Worm (Caenorhabditis elegans) whole organism, young adult: ENCODE results near the gene rike-1.

Source experiments
- C17E4.6 ChIP-seq: fragments of 200-800 bp; sonication (Bioruptor generic); IDR thresholded peaks from 2 replicates; pipeline ENCODE4 v1.3.6; 2022; ENCODE audit warnings: missing genetic modification reagents, missing genetic modification characterization, missing compliant biosample characterization
- ets-4 ChIP-seq: fragments of 200-800 bp; sonication (Bioruptor generic); optimal IDR thresholded peaks from 2 replicates; lab custom pipeline; 2018; ENCODE audit warnings: mild to moderate bottlenecking, missing genetic modification characterization, missing compliant biosample characterization

DNA sequence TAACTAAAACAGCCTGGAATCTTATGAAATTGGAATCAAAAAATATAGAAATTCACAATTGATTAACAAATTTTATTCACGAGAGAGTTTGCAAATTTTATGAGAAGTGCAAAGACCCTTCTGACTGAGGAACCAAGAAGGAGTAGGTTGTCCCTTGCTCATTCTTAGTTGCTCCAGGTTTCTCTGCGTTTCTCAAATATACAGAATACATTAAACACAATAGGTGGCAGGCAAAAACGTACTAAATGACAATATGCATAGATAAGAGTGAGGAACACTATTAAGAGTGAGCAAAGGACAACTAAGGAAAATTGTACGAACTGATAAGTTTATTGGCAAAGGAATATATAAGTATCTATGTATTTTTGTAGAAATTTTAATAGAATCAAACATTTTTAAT is 13.1 kb upstream of the rike-1 start, which contains the start of gene C53A5.9:
- TF ChIP-seq ets-4 (GFP tag; lab: Kevin White, UChicago) (no peak), C17E4.6 (GFP tag; lab: Robert Waterston, UW) (no peak)
